Fruit fly (Drosophila melanogaster) whole organism, prepupa: Measurements from ENCODE around the gene CG14154.

Source experiments
- Blimp-1 ChIP-seq: fragments of 200-800 bp; sonication (Bioruptor generic); optimal IDR thresholded peaks from 3 replicates; lab custom pipeline; 2017; ENCODE audit warnings: missing biosample characterization, missing genetic modification characterization, mild to moderate bottlenecking, moderate library complexity, missing genetic modification reagents
- CG10669 ChIP-seq: fragments of 200-800 bp; sonication (Bioruptor generic); optimal IDR thresholded peaks from 3 replicates; lab custom pipeline; 2018; ENCODE audit warnings: missing biosample characterization, mild to moderate bottlenecking, missing genetic modification characterization, moderate library complexity
- CG11294 ChIP-seq: fragments of 200-800 bp; sonication (Bioruptor generic); IDR thresholded peaks from 2 replicates; pipeline ENCODE4 v1.3.6; 2022; ENCODE audit warnings: missing biosample characterization, missing genetic modification characterization
- CG11902 ChIP-seq: fragments of 200-800 bp; sonication (Bioruptor generic); optimal IDR thresholded peaks from 3 replicates; lab custom pipeline; 2016; ENCODE audit warnings: missing biosample characterization, missing genetic modification characterization
- CG16779 ChIP-seq: fragments of 200-800 bp; sonication (Bioruptor generic); optimal IDR thresholded peaks from 3 replicates; lab custom pipeline; 2017; ENCODE audit warnings: missing biosample characterization, mild to moderate bottlenecking, missing genetic modification characterization
- CG3032 ChIP-seq: fragments of 200-800 bp; optimal IDR thresholded peaks from 2 replicates; lab custom pipeline; 2019; ENCODE audit warnings: missing biosample characterization, mild to moderate bottlenecking, missing genetic modification characterization, moderate library complexity
- CG34406 ChIP-seq: fragments of 200-800 bp; sonication (Bioruptor generic); optimal IDR thresholded peaks from 3 replicates; lab custom pipeline; 2016; ENCODE audit warnings: missing biosample characterization, missing genetic modification characterization
- CG6792 ChIP-seq: fragments of 200-800 bp; sonication (Bioruptor generic); optimal IDR thresholded peaks from 3 replicates; lab custom pipeline; 2016; ENCODE audit warnings: missing biosample characterization, missing genetic modification characterization
- CG6808 ChIP-seq: fragments of 200-800 bp; sonication (Bioruptor generic); optimal IDR thresholded peaks from 3 replicates; lab custom pipeline; 2017; ENCODE audit warnings: missing biosample characterization, missing genetic modification characterization, mild to moderate bottlenecking, moderate library complexity, missing genetic modification reagents
- CG8119 ChIP-seq: fragments of 200-800 bp; sonication (Bioruptor generic); IDR thresholded peaks from 3 replicates; pipeline ENCODE4 v1.3.6; 2022; ENCODE audit warnings: missing biosample characterization, missing genetic modification characterization
- CG8319 ChIP-seq: fragments of 200-800 bp; sonication (Bioruptor generic); optimal IDR thresholded peaks from 3 replicates; lab custom pipeline; 2016; ENCODE audit warnings: missing biosample characterization, missing genetic modification characterization
- CG8632 ChIP-seq: fragments of 200-800 bp; sonication (Bioruptor generic); optimal IDR thresholded peaks from 3 replicates; lab custom pipeline; 2016; ENCODE audit warnings: missing biosample characterization, missing genetic modification characterization
- CG9139 ChIP-seq: fragments of 200-800 bp; sonication (Bioruptor generic); optimal IDR thresholded peaks from 3 replicates; lab custom pipeline; 2017; ENCODE audit warnings: missing biosample characterization, mild to moderate bottlenecking, missing genetic modification characterization
- Eip78C ChIP-seq: fragments of 200-800 bp; sonication (Bioruptor generic); peaks from one replicate; lab custom pipeline; 2016; ENCODE audit warnings: missing biosample characterization, missing genetic modification characterization
- Hr38 ChIP-seq: sonication (Bioruptor generic); optimal IDR thresholded peaks from 2 replicates; lab custom pipeline; 2016; ENCODE audit warnings: missing biosample characterization, missing genetic modification characterization
- Lpt ChIP-seq: fragments of 200-800 bp; sonication (Bioruptor generic); optimal IDR thresholded peaks from 3 replicates; lab custom pipeline; 2016; ENCODE audit warnings: missing biosample characterization, missing genetic modification characterization
- Met ChIP-seq: fragments of 200-800 bp; sonication (Bioruptor generic); optimal IDR thresholded peaks from 3 replicates; lab custom pipeline; 2016; ENCODE audit warnings: missing biosample characterization, missing genetic modification characterization
- OdsH ChIP-seq: fragments of 200-800 bp; sonication (Bioruptor generic); optimal IDR thresholded peaks from 3 replicates; lab custom pipeline; 2016; ENCODE audit warnings: missing biosample characterization, missing genetic modification characterization
- Sox102F ChIP-seq: fragments of 200-800 bp; sonication (Bioruptor generic); optimal IDR thresholded peaks from 2 replicates; lab custom pipeline; 2016; ENCODE audit warnings: missing biosample characterization, mild to moderate bottlenecking, missing genetic modification characterization
- Sox14 ChIP-seq: fragments of 200-800 bp; sonication (Bioruptor generic); optimal IDR thresholded peaks from 3 replicates; lab custom pipeline; 2016; ENCODE audit warnings: missing biosample characterization, missing genetic modification characterization
- dac ChIP-seq: fragments of 200-800 bp; sonication (Bioruptor generic); optimal IDR thresholded peaks from 2 replicates; lab custom pipeline; 2017; ENCODE audit warnings: missing biosample characterization, mild to moderate bottlenecking, missing genetic modification characterization
- dsx ChIP-seq: fragments of 200-800 bp; optimal IDR thresholded peaks from 3 replicates; lab custom pipeline; 2019; ENCODE audit warnings: missing biosample characterization, mild to moderate bottlenecking, missing genetic modification characterization, moderate library complexity; ENCODE audit not compliant: poor library complexity, severe bottlenecking
- eg ChIP-seq: fragments of 200-800 bp; sonication (Bioruptor generic); IDR thresholded peaks from 3 replicates; pipeline ENCODE4 v1.3.6; 2022; ENCODE audit warnings: missing biosample characterization, missing genetic modification characterization
- fkh ChIP-seq: fragments of 200-800 bp; sonication (Bioruptor generic); optimal IDR thresholded peaks from 3 replicates; lab custom pipeline; 2017; ENCODE audit warnings: missing biosample characterization, mild to moderate bottlenecking, missing genetic modification characterization, moderate library complexity
- net ChIP-seq: fragments of 200-800 bp; sonication (Bioruptor generic); optimal IDR thresholded peaks from 3 replicates; lab custom pipeline; 2016; ENCODE audit warnings: missing biosample characterization, missing genetic modification characterization
- pdm3 ChIP-seq: fragments of 200-800 bp; sonication (Bioruptor generic); optimal IDR thresholded peaks from 3 replicates; lab custom pipeline; 2016; ENCODE audit warnings: missing biosample characterization, missing genetic modification characterization
- spab ChIP-seq: fragments of 200-800 bp; sonication (Bioruptor generic); optimal IDR thresholded peaks from 2 replicates; lab custom pipeline; 2017; ENCODE audit warnings: missing biosample characterization, mild to moderate bottlenecking, missing genetic modification characterization, missing genetic modification reagents
- ss ChIP-seq, 2 experiments: fragments of 200-800 bp; sonication (Bioruptor generic); optimal IDR thresholded peaks; 2 replicates in 1 of 2; 3 replicates in 1 of 2; lab custom pipeline; 2017 to 2018; ENCODE audit warnings: mild to moderate bottlenecking in 2 of 2, missing biosample characterization in 2 of 2, missing genetic modification characterization in 2 of 2, moderate library complexity in 1 of 2
- svp ChIP-seq: fragments of 200-800 bp; sonication (Bioruptor generic); peaks from one replicate; lab custom pipeline; 2016; ENCODE audit warnings: missing biosample characterization, missing genetic modification characterization
- topi ChIP-seq: fragments of 200-800 bp; sonication (Bioruptor generic); optimal IDR thresholded peaks from 3 replicates; lab custom pipeline; 2016; ENCODE audit warnings: missing biosample characterization, missing genetic modification characterization
- vri ChIP-seq: fragments of 200-800 bp; sonication (Bioruptor generic); optimal IDR thresholded peaks from 3 replicates; lab custom pipeline; 2016; ENCODE audit warnings: missing biosample characterization, mild to moderate bottlenecking, missing genetic modification characterization

Gene CG14154

dm6 chr3L:10665433-10666150 is 23.9 kb downstream of the CG14154 start (continued):
- peak; percentile 96 for TF ChIP-seq eg (GFP tag; lab: Robert Waterston, UW)
- TF ChIP-seq CG8319, result peak; percentile 98
- TF ChIP-seq svp (GFP tag; lab: Kevin White, UChicago), result peak; percentile 99
- TF ChIP-seq CG10669 (GFP tag; lab: Kevin White, UChicago), result peak; percentile 98
- peak; percentile 99 for TF ChIP-seq CG6808 (GFP tag; lab: Kevin White, UChicago)
- peak; percentile 93 for TF ChIP-seq dac (GFP tag; lab: Kevin White, UChicago)
- TF ChIP-seq Blimp-1 (GFP tag; lab: Kevin White, UChicago), result peak; percentile 95
- TF ChIP-seq pdm3 (GFP tag; lab: Kevin White, UChicago), result peak; percentile 98
- TF ChIP-seq topi (GFP tag; lab: Kevin White, UChicago), result peak; percentile 99
- TF ChIP-seq CG6792 (GFP tag; lab: Kevin White, UChicago), result peak; percentile 99
- peak; percentile 100 for TF ChIP-seq Eip78C (GFP tag; lab: Kevin White, UChicago)
- peak; percentile 95 for TF ChIP-seq CG11294 (GFP tag; lab: Robert Waterston, UW)
- peak; percentile 99 for TF ChIP-seq CG8632
- TF ChIP-seq Lpt (GFP tag; lab: Kevin White, UChicago), result peak; percentile 98
- peak; percentile 99 for TF ChIP-seq CG8119 (GFP tag; lab: Robert Waterston, UW)
- TF ChIP-seq ss (GFP tag; optimal IDR thresholded peaks at IDR 0.05; lab: Kevin White, UChicago), result peak; percentile 99
- peak; percentile 98 for TF ChIP-seq CG16779 (tag; lab: Kevin White, UChicago)
- TF ChIP-seq vri (GFP tag; lab: Kevin White, UChicago), result peak; percentile 95
- TF ChIP-seq OdsH (GFP tag; lab: Kevin White, UChicago), result peak; percentile 98
- peak; percentile 98 for TF ChIP-seq Met
- peak; percentile 96 for TF ChIP-seq CG11902 (GFP tag; lab: Kevin White, UChicago)

dm6 chr3L:10666511-10667003 is 24.9 kb downstream of the CG14154 start:
- no peak for TF ChIP-seq CG9139 (GFP tag; lab: Kevin White, UChicago)
- peak; percentile 50; the same call in 1 of the 3 replicates for TF ChIP-seq eg (GFP tag; lab: Robert Waterston, UW)

dm6 chr3L:10667341-10667740 is 25.7 kb downstream of the CG14154 start:
- TF ChIP-seq eg (GFP tag; lab: Robert Waterston, UW) (no peak), vri (GFP tag; lab: Kevin White, UChicago) (peak; percentile 31), fkh (peak; percentile 4)
- TF ChIP-seq, all 60 proteins: peak for 2

- TF ChIP-seq CG11294 (GFP tag; lab: Robert Waterston, UW), result no peak
- TF ChIP-seq CG3032 (tag; lab: Kevin White, UChicago), result no peak
- no peak for TF ChIP-seq svp (GFP tag; lab: Kevin White, UChicago)
- TF ChIP-seq Sox102F (GFP tag; lab: Kevin White, UChicago), result no peak
- TF ChIP-seq spab (GFP tag; lab: Kevin White, UChicago), result no peak
- no peak for TF ChIP-seq CG6792 (GFP tag; lab: Kevin White, UChicago)
- no peak for TF ChIP-seq CG16779 (tag; lab: Kevin White, UChicago)
- TF ChIP-seq vri (GFP tag; lab: Kevin White, UChicago), result no peak
- TF ChIP-seq CG8319, result no peak
- no peak for TF ChIP-seq CG34406 (GFP tag; lab: Kevin White, UChicago)
- TF ChIP-seq Hr38 (GFP tag; lab: Kevin White, UChicago), result no peak
- TF ChIP-seq dsx, result no peak
- TF ChIP-seq CG10669 (GFP tag; lab: Kevin White, UChicago), result no peak
- TF ChIP-seq Blimp-1 (GFP tag; lab: Kevin White, UChicago), result no peak
- TF ChIP-seq CG8632, result no peak
- no peak for TF ChIP-seq net
- TF ChIP-seq Sox14 (GFP tag; lab: Kevin White, UChicago), result no peak
These were observed 28.1 kb downstream of the CG14154 start for dm6 chr3L:10669592-10670400.
